Worm (Caenorhabditis elegans) whole organism, L2 larva: ENCODE results near the gene Y54E2A.5.

Source experiments
- aly-2 ChIP-seq: fragments of 150-350 bp; optimal IDR thresholded peaks from 2 replicates; lab custom pipeline; 2014; ENCODE audit warnings: missing biosample characterization, missing genetic modification characterization
- sma-3 ChIP-seq: sonication (generic microtip); optimal IDR thresholded peaks from 2 replicates; lab custom pipeline; 2016; ENCODE audit warnings: missing genetic modification reagents, missing genetic modification characterization, missing compliant biosample characterization
- unc-62 ChIP-seq: fragments of 150-350 bp; optimal IDR thresholded peaks from 2 replicates; lab custom pipeline; 2014; ENCODE audit warnings: missing biosample characterization, missing genetic modification reagents, missing genetic modification characterization
- ztf-11 ChIP-seq: sonication (generic microtip); optimal IDR thresholded peaks from 2 replicates; lab custom pipeline; 2017; ENCODE audit warnings: missing biosample characterization, missing genetic modification characterization

- TF ChIP-seq ztf-11 (tag; lab: Kevin White, UChicago) (no peak), aly-2 (no peak), unc-62 (GFP tag; lab: Kevin White, UChicago) (no peak), sma-3 (no peak)
These were observed at the start of gene Y54E2A.5 for ce11 chrII:14757711-14758110.
